Fruit fly (Drosophila melanogaster) whole organism, adult: Measurements from ENCODE around the gene CG9933.

Experiments
- CG11617 ChIP-seq: fragments of 200-800 bp; sonication (Bioruptor generic); optimal IDR thresholded peaks from 2 replicates; lab custom pipeline; 2017; ENCODE audit warnings: mild to moderate bottlenecking, missing biosample characterization, missing genetic modification reagents, missing genetic modification characterization
- CG12768 ChIP-seq: fragments of 200-800 bp; sonication (Bioruptor generic); optimal IDR thresholded peaks from 2 replicates; lab custom pipeline; 2017; ENCODE audit warnings: missing biosample characterization, missing genetic modification characterization, mild to moderate bottlenecking, moderate library complexity, missing genetic modification reagents
- CG1620 ChIP-seq: fragments of 200-800 bp; sonication (Bioruptor generic); optimal IDR thresholded peaks from 2 replicates; lab custom pipeline; 2016; ENCODE audit warnings: missing biosample characterization, missing genetic modification characterization
- CG5204 ChIP-seq: fragments of 200-800 bp; sonication (Bioruptor generic); optimal IDR thresholded peaks from 2 replicates; lab custom pipeline; 2016; ENCODE audit warnings: missing biosample characterization, missing genetic modification characterization
- CG7101 ChIP-seq: fragments of 200-800 bp; sonication (Bioruptor generic); optimal IDR thresholded peaks from 2 replicates; lab custom pipeline; 2018; ENCODE audit warnings: missing biosample characterization, mild to moderate bottlenecking, missing genetic modification characterization, moderate library complexity
- Clk ChIP-seq: fragments of 200-800 bp; sonication (Bioruptor generic); optimal IDR thresholded peaks from 2 replicates; lab custom pipeline; 2017; ENCODE audit warnings: missing biosample characterization, missing genetic modification characterization
- Hr96 ChIP-seq: fragments of 200-800 bp; sonication (Bioruptor generic); optimal IDR thresholded peaks from 2 replicates; lab custom pipeline; 2016; ENCODE audit warnings: missing biosample characterization, missing genetic modification characterization
- Mnt ChIP-seq: fragments of 200-800 bp; sonication (Bioruptor generic); optimal IDR thresholded peaks from 2 replicates; lab custom pipeline; 2016; ENCODE audit warnings: missing biosample characterization, mild to moderate bottlenecking, missing genetic modification characterization
- cnc ChIP-seq, 2 experiments: fragments of >200 bp; optimal IDR thresholded peaks; 2 replicates each; lab custom pipeline; 2017
- kay ChIP-seq: fragments of 200-800 bp; sonication (Bioruptor generic); peaks from one replicate; lab custom pipeline; 2016; ENCODE audit warnings: missing biosample characterization, missing genetic modification characterization, borderline replicate concordance
- ovo ChIP-seq: fragments of 200-800 bp; sonication (Bioruptor generic); optimal IDR thresholded peaks from 2 replicates; lab custom pipeline; 2016; ENCODE audit warnings: missing biosample characterization, missing genetic modification characterization
- pad ChIP-seq: fragments of 200-800 bp; sonication (Bioruptor generic); optimal IDR thresholded peaks from 3 replicates; lab custom pipeline; 2017; ENCODE audit warnings: missing biosample characterization, missing genetic modification characterization, mild to moderate bottlenecking, moderate library complexity, missing genetic modification reagents
- tj ChIP-seq: fragments of 200-800 bp; sonication (Bioruptor generic); optimal IDR thresholded peaks from 3 replicates; lab custom pipeline; 2017; ENCODE audit warnings: missing biosample characterization, mild to moderate bottlenecking, missing genetic modification characterization, moderate library complexity

DNA sequence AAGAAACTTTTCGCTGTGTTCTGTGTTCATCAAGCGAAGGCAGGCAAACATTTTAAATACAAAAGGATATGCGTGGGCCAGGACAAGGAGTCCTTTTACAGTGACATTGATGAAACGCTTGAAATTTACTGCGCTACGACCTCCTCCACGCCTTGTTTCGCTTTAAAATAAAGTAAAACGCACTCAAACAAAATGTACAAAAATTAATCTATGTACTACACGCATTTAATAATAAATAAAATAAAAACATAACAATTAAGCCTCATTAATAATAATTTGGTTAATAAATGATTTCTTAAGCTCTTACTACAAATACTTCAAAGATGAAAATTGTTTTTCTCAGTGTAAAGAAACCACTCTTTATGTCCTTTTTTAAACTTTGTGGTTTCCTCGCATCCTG is 36.1 kb downstream of the CG9933 start:
- TF ChIP-seq CG7101 (no peak), CG1620 (GFP tag; lab: Kevin White, UChicago) (no peak), Mnt (GFP tag; lab: Kevin White, UChicago) (no peak), CG12768 (GFP tag; lab: Kevin White, UChicago) (no peak), CG11617 (GFP tag; lab: Kevin White, UChicago) (no peak), kay (GFP tag; lab: Kevin White, UChicago) (no peak), pad (GFP tag; lab: Kevin White, UChicago) (no peak), Hr96 (GFP tag; lab: Kevin White, UChicago) (no peak), Clk (no peak), ovo (GFP tag; lab: Kevin White, UChicago) (no peak), tj (GFP tag; lab: Kevin White, UChicago) (no peak), cnc (optimal IDR thresholded peaks at IDR 0.05; lab: Kevin White, UChicago) (no peak), CG5204 (GFP tag; lab: Kevin White, UChicago) (no peak)
